Fruit fly (Drosophila melanogaster) whole organism, embryonic: ENCODE measurements around the gene CG31683.
A peak's percentile ranks its signal among the peaks of the same experiment; 100 is the strongest.

Source experiments
- Ada2b ChIP-seq: fragments of 200-800 bp; sonication (Bioruptor generic); IDR thresholded peaks from 2 replicates; pipeline ENCODE4 v1.3.6; 2022; ENCODE audit warnings: missing biosample characterization, missing genetic modification characterization
- BtbVII ChIP-seq: fragments of 200-800 bp; sonication (Bioruptor generic); optimal IDR thresholded peaks from 3 replicates; lab custom pipeline; 2017; ENCODE audit warnings: missing biosample characterization, mild to moderate bottlenecking, missing genetic modification characterization
- CG10147 ChIP-seq: fragments of 200-800 bp; sonication (Bioruptor generic); optimal IDR thresholded peaks from 2 replicates; lab custom pipeline; 2019; ENCODE audit warnings: missing biosample characterization, mild to moderate bottlenecking, missing genetic modification characterization, moderate library complexity
- CG10543 ChIP-seq: fragments of 200-800 bp; sonication (Bioruptor generic); optimal IDR thresholded peaks from 3 replicates; lab custom pipeline; 2017; ENCODE audit warnings: missing biosample characterization, mild to moderate bottlenecking, missing genetic modification characterization, moderate library complexity
- CG10959 ChIP-seq: fragments of 200-800 bp; sonication (Bioruptor generic); IDR thresholded peaks from 2 replicates; pipeline ENCODE4 v1.3.6; 2022; ENCODE audit warnings: missing biosample characterization, missing genetic modification characterization
- CG11723 ChIP-seq: fragments of 200-800 bp; sonication (Bioruptor generic); optimal IDR thresholded peaks from 2 replicates; lab custom pipeline; 2017; ENCODE audit warnings: missing biosample characterization, mild to moderate bottlenecking, missing genetic modification characterization
- CG12391 ChIP-seq: fragments of 200-800 bp; sonication (Bioruptor generic); optimal IDR thresholded peaks from 3 replicates; lab custom pipeline; 2018; ENCODE audit warnings: missing biosample characterization, mild to moderate bottlenecking, missing genetic modification characterization, moderate library complexity
- CG13123 ChIP-seq: fragments of 200-800 bp; sonication (Bioruptor generic); optimal IDR thresholded peaks from 2 replicates; lab custom pipeline; 2016; ENCODE audit warnings: missing biosample characterization, missing genetic modification characterization
- CG14667 ChIP-seq: fragments of 200-800 bp; sonication (Bioruptor generic); IDR thresholded peaks from 2 replicates; pipeline ENCODE4 v1.3.6; 2022; ENCODE audit warnings: missing biosample characterization, missing genetic modification characterization
- CG15269 ChIP-seq: fragments of 200-800 bp; sonication (Bioruptor generic); optimal IDR thresholded peaks from 2 replicates; lab custom pipeline; 2018; ENCODE audit warnings: missing biosample characterization, mild to moderate bottlenecking, missing genetic modification characterization, moderate library complexity
- CG2116 ChIP-seq: fragments of 200-800 bp; sonication (Bioruptor generic); optimal IDR thresholded peaks from 3 replicates; lab custom pipeline; 2018; ENCODE audit warnings: missing biosample characterization, mild to moderate bottlenecking, missing genetic modification characterization
- CG31441 ChIP-seq: fragments of 200-800 bp; sonication (Bioruptor generic); IDR thresholded peaks from 2 replicates; pipeline ENCODE4 v1.3.6; 2022; ENCODE audit warnings: missing biosample characterization, missing genetic modification characterization
- CG3847 ChIP-seq: fragments of 200-800 bp; sonication (Bioruptor generic); IDR thresholded peaks from 2 replicates; pipeline ENCODE4 v1.3.6; 2022; ENCODE audit warnings: missing biosample characterization, missing genetic modification characterization
- CG4328 ChIP-seq: fragments of 200-800 bp; sonication (Bioruptor generic); optimal IDR thresholded peaks from 3 replicates; lab custom pipeline; 2017; ENCODE audit warnings: missing biosample characterization, missing genetic modification reagents, missing genetic modification characterization
- CG4707 ChIP-seq: fragments of 200-800 bp; sonication (Bioruptor generic); optimal IDR thresholded peaks from 2 replicates; lab custom pipeline; 2018; ENCODE audit warnings: missing biosample characterization, mild to moderate bottlenecking, missing genetic modification characterization, moderate library complexity
- CG7357 ChIP-seq: fragments of 200-800 bp; sonication (Bioruptor generic); IDR thresholded peaks from 3 replicates; pipeline ENCODE4 v1.3.6; 2022; ENCODE audit warnings: missing biosample characterization, missing genetic modification characterization
- CG7745 ChIP-seq: fragments of 200-800 bp; sonication (Bioruptor generic); optimal IDR thresholded peaks from 2 replicates; lab custom pipeline; 2018; ENCODE audit warnings: missing biosample characterization, mild to moderate bottlenecking, missing genetic modification characterization, moderate library complexity
- CG8388 ChIP-seq: fragments of 200-800 bp; sonication (Bioruptor generic); optimal IDR thresholded peaks from 2 replicates; lab custom pipeline; 2019; ENCODE audit warnings: missing biosample characterization, mild to moderate bottlenecking, missing genetic modification characterization, moderate library complexity
- CG8924 ChIP-seq: fragments of 200-800 bp; optimal IDR thresholded peaks from 3 replicates; lab custom pipeline; 2019; ENCODE audit warnings: missing biosample characterization, mild to moderate bottlenecking, missing genetic modification characterization, moderate library complexity
- CG9797 ChIP-seq: fragments of 200-800 bp; sonication (Bioruptor generic); optimal IDR thresholded peaks from 3 replicates; lab custom pipeline; 2018; ENCODE audit warnings: missing biosample characterization, mild to moderate bottlenecking, missing genetic modification characterization
- CoRest ChIP-seq: fragments of 200-800 bp; sonication (Bioruptor generic); optimal IDR thresholded peaks from 3 replicates; lab custom pipeline; 2018; ENCODE audit warnings: missing biosample characterization, mild to moderate bottlenecking, missing genetic modification characterization, moderate library complexity
- Dref ChIP-seq: fragments of 200-800 bp; sonication (Bioruptor generic); IDR thresholded peaks from 2 replicates; pipeline ENCODE4 v1.3.6; 2022; ENCODE audit warnings: missing biosample characterization, missing genetic modification characterization
- Gsc ChIP-seq: fragments of 200-800 bp; sonication (Bioruptor generic); IDR thresholded peaks from 2 replicates; pipeline ENCODE4 v1.3.6; 2022; ENCODE audit warnings: missing biosample characterization, missing genetic modification characterization
- Hsf ChIP-seq: fragments of 200-800 bp; sonication (Bioruptor generic); optimal IDR thresholded peaks from 3 replicates; lab custom pipeline; 2016; ENCODE audit warnings: missing biosample characterization, missing genetic modification characterization
- NfI ChIP-seq: fragments of 200-800 bp; sonication (Bioruptor generic); optimal IDR thresholded peaks from 3 replicates; lab custom pipeline; 2018; ENCODE audit warnings: missing biosample characterization, mild to moderate bottlenecking, missing genetic modification characterization, moderate library complexity
- Scr ChIP-seq: fragments of 200-800 bp; sonication (Bioruptor generic); IDR thresholded peaks from 2 replicates; pipeline ENCODE4 v1.3.6; 2022; ENCODE audit warnings: missing biosample characterization, missing genetic modification characterization; ENCODE audit not compliant: partially characterized antibody
- Six4 ChIP-seq: fragments of 200-800 bp; sonication (Bioruptor generic); optimal IDR thresholded peaks from 2 replicates; lab custom pipeline; 2016; ENCODE audit warnings: missing biosample characterization, missing genetic modification characterization
- TFAM ChIP-seq: fragments of 200-800 bp; sonication (Bioruptor generic); optimal IDR thresholded peaks from 2 replicates; lab custom pipeline; 2017; ENCODE audit warnings: missing biosample characterization, missing genetic modification characterization, inconsistent platforms
- Xrp1 ChIP-seq: fragments of 200-800 bp; sonication (Bioruptor generic); IDR thresholded peaks from 2 replicates; pipeline ENCODE4 v1.3.6; 2022; ENCODE audit warnings: missing biosample characterization, missing genetic modification characterization
- ab ChIP-seq: fragments of 200-800 bp; sonication (Bioruptor generic); optimal IDR thresholded peaks from 2 replicates; lab custom pipeline; 2016; ENCODE audit warnings: missing biosample characterization, missing genetic modification characterization
- crc ChIP-seq: fragments of 200-800 bp; sonication (Bioruptor generic); optimal IDR thresholded peaks from 2 replicates; lab custom pipeline; 2016; ENCODE audit warnings: missing biosample characterization, missing genetic modification characterization
- esg ChIP-seq: fragments of 200-800 bp; sonication (Bioruptor generic); conservative IDR thresholded peaks from 2 replicates; pipeline ENCODE4 v1.3.6; 2022; ENCODE audit warnings: missing biosample characterization, missing genetic modification characterization
- gt ChIP-seq: fragments of 200-800 bp; sonication (Bioruptor generic); IDR thresholded peaks from 2 replicates; pipeline ENCODE4 v1.3.6; 2022; ENCODE audit warnings: missing biosample characterization, missing genetic modification characterization
- hkb ChIP-seq, 2 experiments: fragments of 200-800 bp in 1 of 2; fragments of >200 bp in 1 of 2; sonication (Bioruptor generic) in 1 of 2; IDR thresholded peaks in 1 of 2; optimal IDR thresholded peaks in 1 of 2; 2 replicates each; pipeline versions ENCODE4 v1.3.6 to Lab custom; 2017 to 2022; ENCODE audit warnings: missing biosample characterization in 1 of 2, missing genetic modification characterization in 1 of 2
- hth ChIP-seq: fragments of >200 bp; optimal IDR thresholded peaks from 2 replicates; lab custom pipeline; 2017; ENCODE audit warnings: inconsistent platforms
- ind ChIP-seq: fragments of 200-800 bp; sonication (Bioruptor generic); optimal IDR thresholded peaks from 3 replicates; lab custom pipeline; 2016; ENCODE audit warnings: missing biosample characterization, missing genetic modification characterization
- nom ChIP-seq: fragments of 200-800 bp; sonication (Bioruptor generic); optimal IDR thresholded peaks from 2 replicates; lab custom pipeline; 2017; ENCODE audit warnings: missing biosample characterization, missing genetic modification characterization, mild to moderate bottlenecking, moderate library complexity, missing genetic modification reagents
- prd ChIP-seq, 3 experiments: fragments of >200 bp in 2 of 3; fragments of 200-800 bp in 1 of 3; sonication (Bioruptor generic) in 1 of 3; optimal IDR thresholded peaks in 2 of 3; IDR thresholded peaks in 1 of 3; 2 replicates in 2 of 3; 3 replicates in 1 of 3; pipeline versions ENCODE4 v1.3.6 to Lab custom; 2017 to 2022; ENCODE audit warnings: missing biosample characterization in 1 of 3, missing genetic modification characterization in 1 of 3
- pros ChIP-seq: fragments of 200-800 bp; sonication (Bioruptor generic); optimal IDR thresholded peaks from 3 replicates; lab custom pipeline; 2019; ENCODE audit warnings: missing biosample characterization, mild to moderate bottlenecking, missing genetic modification characterization, moderate library complexity
- ranshi ChIP-seq: fragments of 200-800 bp; sonication (Bioruptor generic); IDR thresholded peaks from 2 replicates; pipeline ENCODE4 v1.3.6; 2022; ENCODE audit warnings: missing biosample characterization, missing genetic modification characterization
- run ChIP-seq: fragments of 200-800 bp; sonication (Bioruptor generic); optimal IDR thresholded peaks from 3 replicates; lab custom pipeline; 2018; ENCODE audit warnings: missing biosample characterization, mild to moderate bottlenecking, missing genetic modification characterization
- sd ChIP-seq: fragments of 200-800 bp; sonication (Bioruptor generic); optimal IDR thresholded peaks from 3 replicates; lab custom pipeline; 2018; ENCODE audit warnings: missing biosample characterization, mild to moderate bottlenecking, missing genetic modification characterization, moderate library complexity
- slbo ChIP-seq: fragments of 200-800 bp; sonication (Bioruptor generic); IDR thresholded peaks from 2 replicates; pipeline ENCODE4 v1.3.6; 2022; ENCODE audit warnings: missing biosample characterization, missing genetic modification characterization
- slou ChIP-seq: fragments of 200-800 bp; sonication (Bioruptor generic); optimal IDR thresholded peaks from 3 replicates; lab custom pipeline; 2016; ENCODE audit warnings: missing biosample characterization, missing genetic modification characterization
- ssp ChIP-seq: fragments of 200-800 bp; sonication (Bioruptor generic); IDR thresholded peaks from 2 replicates; pipeline ENCODE4 v1.3.6; 2022; ENCODE audit warnings: missing biosample characterization, missing genetic modification characterization
- sug ChIP-seq: fragments of 200-800 bp; optimal IDR thresholded peaks from 2 replicates; lab custom pipeline; 2019; ENCODE audit warnings: missing biosample characterization, mild to moderate bottlenecking, missing genetic modification characterization, moderate library complexity
- tgo ChIP-seq: fragments of 200-800 bp; sonication (Bioruptor generic); IDR thresholded peaks from 3 replicates; pipeline ENCODE4 v1.3.6; 2022; ENCODE audit warnings: missing biosample characterization, missing genetic modification characterization
- ttk ChIP-seq: fragments of 200-800 bp; sonication (Bioruptor generic); IDR thresholded peaks from 2 replicates; pipeline ENCODE4 v2.1.2; 2022; ENCODE audit warnings: missing biosample characterization, missing genetic modification characterization
- tup ChIP-seq: fragments of 200-800 bp; sonication (Bioruptor generic); optimal IDR thresholded peaks from 2 replicates; lab custom pipeline; 2016; ENCODE audit warnings: missing biosample characterization, mild to moderate bottlenecking, missing genetic modification characterization, moderate library complexity

CG31683 gene

DNA sequence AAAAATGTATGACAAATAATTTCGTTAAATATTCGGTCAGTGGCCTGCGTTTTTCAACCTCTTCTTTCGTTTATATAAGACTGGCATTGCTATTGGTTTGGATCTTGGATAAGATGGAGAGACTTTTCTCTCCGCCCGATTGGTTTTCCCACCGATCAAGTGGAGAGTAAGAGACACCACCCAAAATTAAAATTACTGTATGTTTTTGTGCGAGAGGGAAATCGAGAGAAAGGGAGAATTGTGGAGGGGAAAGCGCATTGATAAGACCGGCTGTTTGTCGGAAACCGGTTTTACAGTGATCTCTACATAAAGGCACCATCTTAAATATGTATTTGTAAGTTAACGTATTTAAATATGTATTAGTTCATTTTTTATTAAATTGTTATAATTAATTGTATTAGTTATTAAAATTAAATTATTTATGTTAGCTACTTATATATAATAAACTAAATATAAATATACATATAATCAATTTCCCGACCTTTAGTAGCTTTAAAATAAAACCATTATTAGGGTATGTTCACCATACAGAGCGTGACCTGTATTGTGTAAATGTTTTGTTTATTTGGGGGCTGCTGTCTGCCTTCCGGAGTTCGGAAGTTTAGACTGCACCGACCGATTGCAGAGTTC lies 44.8 kb upstream of the CG31683 start, which contains the start of gene CG34007 (continued):
- peak; percentile 66 for TF ChIP-seq esg (GFP tag; lab: Robert Waterston, UW)
- TF ChIP-seq ssp (GFP tag; lab: Robert Waterston, UW) = peak; percentile 75
- peak; percentile 95 for TF ChIP-seq CoRest
- peak; percentile 81 for TF ChIP-seq tgo (GFP tag; lab: Robert Waterston, UW)
- 0 out of 2 replicates have a peak, but pooled peaks have one; percentile 20 for TF ChIP-seq Ada2b (GFP tag; lab: Robert Waterston, UW)
- TF ChIP-seq run (tag; lab: Kevin White, UChicago) = peak; percentile 73
- TF ChIP-seq tup (GFP tag; lab: Kevin White, UChicago) = no peak
- TF ChIP-seq CG4707 (GFP tag; lab: Kevin White, UChicago) = peak; percentile 1
- TF ChIP-seq TFAM (GFP tag; lab: Kevin White, UChicago) = no peak
- peak; percentile 95 for TF ChIP-seq CG8924 (tag; lab: Kevin White, UChicago)
- TF ChIP-seq CG7357 (GFP tag; lab: Robert Waterston, UW) = peak; percentile 22; the same call in 1 of the 3 replicates
- no peak for TF ChIP-seq prd (optimal IDR thresholded peaks at IDR 0.05; lab: Kevin White, UChicago)
- TF ChIP-seq prd (GFP tag; IDR thresholded peaks at IDR 0.05; lab: Robert Waterston, UW) = peak; percentile 75; the same call in 1 of the 3 replicates
- TF ChIP-seq Six4 (GFP tag; lab: Kevin White, UChicago) = peak; percentile 64
- TF ChIP-seq CG8388 (GFP tag; lab: Kevin White, UChicago) = peak; percentile 92
- peak; percentile 32; the same call in 1 of the 2 replicates for TF ChIP-seq gt (GFP tag; lab: Robert Waterston, UW)
- peak; percentile 28 for TF ChIP-seq CG2116 (GFP tag; lab: Kevin White, UChicago)
- TF ChIP-seq slbo (GFP tag; lab: Robert Waterston, UW) = peak; percentile 66
- no peak for TF ChIP-seq Dref (GFP tag; lab: Robert Waterston, UW)
- TF ChIP-seq crc (GFP tag; lab: Kevin White, UChicago) = no peak
- TF ChIP-seq CG15269 (tag; lab: Kevin White, UChicago) = peak; percentile 82
- peak; percentile 72 for TF ChIP-seq CG10147 (GFP tag; lab: Kevin White, UChicago)
- no peak for TF ChIP-seq slou (GFP tag; lab: Kevin White, UChicago)
- peak; percentile 51 for TF ChIP-seq sd (tag; lab: Kevin White, UChicago)
- TF ChIP-seq CG12391 (tag; lab: Kevin White, UChicago) = peak; percentile 94
- peak; percentile 87 for TF ChIP-seq ttk (GFP tag; lab: Robert Waterston, UW)
- peak; percentile 63 for TF ChIP-seq sug (tag; lab: Kevin White, UChicago)
- no peak for TF ChIP-seq ab
- no peak for TF ChIP-seq hkb (optimal IDR thresholded peaks at IDR 0.05; lab: Kevin White, UChicago)
- TF ChIP-seq hkb (GFP tag; IDR thresholded peaks at IDR 0.05; lab: Robert Waterston, UW) = peak; percentile 76
- peak; percentile 61; the same call in 1 of the 2 replicates for TF ChIP-seq CG3847 (GFP tag; lab: Robert Waterston, UW)
- TF ChIP-seq CG11723 (GFP tag; lab: Kevin White, UChicago) = peak; percentile 73
- TF ChIP-seq CG31441 (GFP tag; lab: Robert Waterston, UW) = peak; percentile 94; the same call in 1 of the 2 replicates
- TF ChIP-seq Gsc = no peak
- peak; percentile 47 for TF ChIP-seq CG13123
- TF ChIP-seq CG4328 (GFP tag; lab: Kevin White, UChicago) = peak; percentile 63
- TF ChIP-seq NfI = peak; percentile 40
- TF ChIP-seq Scr (GFP tag; lab: Robert Waterston, UW) = no peak
- TF ChIP-seq Xrp1 (GFP tag; lab: Robert Waterston, UW) = peak; percentile 87
- no peak for TF ChIP-seq CG9797 (GFP tag; lab: Kevin White, UChicago)
- peak; percentile 52 for TF ChIP-seq BtbVII (GFP tag; lab: Kevin White, UChicago)
- peak; percentile 67 for TF ChIP-seq CG7745 (tag; lab: Kevin White, UChicago)
- no peak for TF ChIP-seq Hsf
- TF ChIP-seq pros (GFP tag; lab: Kevin White, UChicago) = peak; percentile 73
- TF ChIP-seq hth (lab: Kevin White, UChicago) = no peak
- TF ChIP-seq nom (GFP tag; lab: Kevin White, UChicago) = no peak
- peak; percentile 9 for TF ChIP-seq CG10543 (GFP tag; lab: Kevin White, UChicago)
- TF ChIP-seq ranshi = peak; percentile 81
- TF ChIP-seq ind (GFP tag; lab: Kevin White, UChicago) = peak; percentile 45
- TF ChIP-seq CG10959 (GFP tag; lab: Robert Waterston, UW) = peak; percentile 60
- peak; percentile 33; the same call in 1 of the 2 replicates for TF ChIP-seq CG14667
